Fruit fly (Drosophila melanogaster) whole organism, embryonic: ENCODE results near the gene CG31141.

Experiments
- CG11085 ChIP-seq: fragments of 200-800 bp; sonication (Bioruptor generic); IDR thresholded peaks from 2 replicates; pipeline ENCODE4 v1.3.6; 2022; ENCODE audit warnings: missing biosample characterization, missing genetic modification characterization
- CG11723 ChIP-seq: fragments of 200-800 bp; sonication (Bioruptor generic); optimal IDR thresholded peaks from 2 replicates; lab custom pipeline; 2017; ENCODE audit warnings: missing biosample characterization, mild to moderate bottlenecking, missing genetic modification characterization
- CG12104 ChIP-seq: fragments of 200-800 bp; sonication (Bioruptor generic); optimal IDR thresholded peaks from 3 replicates; lab custom pipeline; 2016; ENCODE audit warnings: missing biosample characterization, missing genetic modification characterization
- CG13123 ChIP-seq: fragments of 200-800 bp; sonication (Bioruptor generic); optimal IDR thresholded peaks from 2 replicates; lab custom pipeline; 2016; ENCODE audit warnings: missing biosample characterization, missing genetic modification characterization
- CG13624 ChIP-seq: fragments of 200-800 bp; sonication (Bioruptor generic); optimal IDR thresholded peaks from 2 replicates; lab custom pipeline; 2016; ENCODE audit warnings: missing biosample characterization, missing genetic modification characterization
- CG13775 ChIP-seq: fragments of 200-800 bp; sonication (Bioruptor generic); optimal IDR thresholded peaks from 3 replicates; lab custom pipeline; 2017; ENCODE audit warnings: missing biosample characterization, mild to moderate bottlenecking, missing genetic modification characterization
- CG14667 ChIP-seq: fragments of 200-800 bp; sonication (Bioruptor generic); IDR thresholded peaks from 2 replicates; pipeline ENCODE4 v1.3.6; 2022; ENCODE audit warnings: missing biosample characterization, missing genetic modification characterization
- CG14710 ChIP-seq: fragments of 200-800 bp; sonication (Bioruptor generic); optimal IDR thresholded peaks from 3 replicates; lab custom pipeline; 2019; ENCODE audit warnings: missing biosample characterization, mild to moderate bottlenecking, missing genetic modification characterization, moderate library complexity
- CG14860 ChIP-seq: fragments of 200-800 bp; sonication (Bioruptor generic); IDR thresholded peaks from 3 replicates; pipeline ENCODE4 v1.3.6; 2022; ENCODE audit warnings: missing biosample characterization, missing genetic modification characterization; ENCODE audit not compliant: partially characterized antibody
- CG15011 ChIP-seq: fragments of 200-800 bp; sonication (Bioruptor generic); optimal IDR thresholded peaks from 3 replicates; lab custom pipeline; 2018; ENCODE audit warnings: missing biosample characterization, mild to moderate bottlenecking, missing genetic modification characterization
- CG1529 ChIP-seq: fragments of 200-800 bp; sonication (Bioruptor generic); optimal IDR thresholded peaks from 3 replicates; lab custom pipeline; 2018; ENCODE audit warnings: missing biosample characterization, missing genetic modification characterization
- CG1792 ChIP-seq: fragments of 200-800 bp; sonication (Bioruptor generic); optimal IDR thresholded peaks from 2 replicates; lab custom pipeline; 2016; ENCODE audit warnings: missing biosample characterization, missing genetic modification characterization
- CG1832 ChIP-seq: fragments of 200-800 bp; sonication (Bioruptor generic); optimal IDR thresholded peaks from 2 replicates; lab custom pipeline; 2017; ENCODE audit warnings: missing biosample characterization, mild to moderate bottlenecking, missing genetic modification characterization, inconsistent platforms
- CG18476 ChIP-seq: fragments of 200-800 bp; sonication (Bioruptor generic); optimal IDR thresholded peaks from 2 replicates; lab custom pipeline; 2016; ENCODE audit warnings: missing biosample characterization, mild to moderate bottlenecking, missing genetic modification characterization
- CG2116 ChIP-seq: fragments of 200-800 bp; sonication (Bioruptor generic); optimal IDR thresholded peaks from 3 replicates; lab custom pipeline; 2018; ENCODE audit warnings: missing biosample characterization, mild to moderate bottlenecking, missing genetic modification characterization
- CG31388 ChIP-seq: fragments of 200-800 bp; sonication (Bioruptor generic); optimal IDR thresholded peaks from 2 replicates; lab custom pipeline; 2016; ENCODE audit warnings: missing biosample characterization, missing genetic modification characterization
- CG3407 ChIP-seq: fragments of 200-800 bp; sonication (Bioruptor generic); optimal IDR thresholded peaks from 2 replicates; lab custom pipeline; 2018; ENCODE audit warnings: missing biosample characterization, mild to moderate bottlenecking, missing genetic modification characterization
- CG34224 ChIP-seq: fragments of 200-800 bp; sonication (Bioruptor generic); IDR thresholded peaks from 3 replicates; pipeline ENCODE4 v1.3.6; 2022; ENCODE audit warnings: missing biosample characterization, missing genetic modification characterization; ENCODE audit not compliant: partially characterized antibody
- CG3847 ChIP-seq: fragments of 200-800 bp; sonication (Bioruptor generic); IDR thresholded peaks from 2 replicates; pipeline ENCODE4 v1.3.6; 2022; ENCODE audit warnings: missing biosample characterization, missing genetic modification characterization
- CG4730 ChIP-seq: fragments of 200-800 bp; sonication (Bioruptor generic); IDR thresholded peaks from 2 replicates; pipeline ENCODE4 v1.3.6; 2022; ENCODE audit warnings: missing biosample characterization, missing genetic modification characterization
- CG7745 ChIP-seq: fragments of 200-800 bp; sonication (Bioruptor generic); optimal IDR thresholded peaks from 2 replicates; lab custom pipeline; 2018; ENCODE audit warnings: missing biosample characterization, mild to moderate bottlenecking, missing genetic modification characterization, moderate library complexity
- CG8359 ChIP-seq: fragments of 200-800 bp; sonication (Bioruptor generic); optimal IDR thresholded peaks from 2 replicates; lab custom pipeline; 2017; ENCODE audit warnings: missing biosample characterization, mild to moderate bottlenecking, missing genetic modification characterization, borderline replicate concordance
- D19B ChIP-seq: fragments of 200-800 bp; sonication (Bioruptor generic); optimal IDR thresholded peaks from 2 replicates; lab custom pipeline; 2017; ENCODE audit warnings: missing biosample characterization, mild to moderate bottlenecking, missing genetic modification characterization
- Deaf1 ChIP-seq: fragments of 200-800 bp; optimal IDR thresholded peaks from 3 replicates; lab custom pipeline; 2019; ENCODE audit warnings: missing biosample characterization, mild to moderate bottlenecking, missing genetic modification characterization, moderate library complexity
- Dip2 ChIP-seq: fragments of 200-800 bp; sonication (Bioruptor generic); IDR thresholded peaks from 2 replicates; pipeline ENCODE4 v1.3.6; 2022; ENCODE audit warnings: missing biosample characterization, missing genetic modification characterization
- Dref ChIP-seq: fragments of 200-800 bp; sonication (Bioruptor generic); IDR thresholded peaks from 2 replicates; pipeline ENCODE4 v1.3.6; 2022; ENCODE audit warnings: missing biosample characterization, missing genetic modification characterization
- Drgx ChIP-seq: fragments of 200-800 bp; sonication (Bioruptor generic); IDR thresholded peaks from 2 replicates; pipeline ENCODE4 v1.3.6; 2022; ENCODE audit warnings: missing biosample characterization, missing genetic modification characterization
- Ets97D ChIP-seq: fragments of 200-800 bp; sonication (Bioruptor generic); optimal IDR thresholded peaks from 3 replicates; lab custom pipeline; 2016; ENCODE audit warnings: missing biosample characterization, missing genetic modification characterization
- HLHmδ ChIP-seq: fragments of 200-800 bp; sonication (Bioruptor generic); optimal IDR thresholded peaks from 2 replicates; lab custom pipeline; 2018; ENCODE audit warnings: missing biosample characterization, mild to moderate bottlenecking, missing genetic modification characterization, moderate library complexity
- HmgZ ChIP-seq: fragments of 200-800 bp; sonication (Bioruptor generic); optimal IDR thresholded peaks from 2 replicates; lab custom pipeline; 2018; ENCODE audit warnings: missing biosample characterization, mild to moderate bottlenecking, missing genetic modification characterization
- Hr39 ChIP-seq: fragments of >200 bp; optimal IDR thresholded peaks from 2 replicates; lab custom pipeline; 2017
- Jarid2 ChIP-seq: fragments of 200-800 bp; sonication (Bioruptor generic); optimal IDR thresholded peaks from 3 replicates; lab custom pipeline; 2017; ENCODE audit warnings: mild to moderate bottlenecking, missing biosample characterization, missing genetic modification reagents, missing genetic modification characterization
- Optix ChIP-seq: fragments of 200-800 bp; sonication (Bioruptor generic); IDR thresholded peaks from 3 replicates; pipeline ENCODE4 v1.3.6; 2022; ENCODE audit warnings: missing biosample characterization, missing genetic modification characterization
- Rfx ChIP-seq: fragments of 200-800 bp; sonication (Bioruptor generic); IDR thresholded peaks from 2 replicates; pipeline ENCODE4 v1.3.6; 2022; ENCODE audit warnings: missing biosample characterization, missing genetic modification characterization
- Vsx1 ChIP-seq: fragments of 200-800 bp; sonication (Bioruptor generic); optimal IDR thresholded peaks from 2 replicates; lab custom pipeline; 2017; ENCODE audit warnings: missing biosample characterization, mild to moderate bottlenecking, missing genetic modification characterization, missing genetic modification reagents
- bowl ChIP-seq: fragments of 200-800 bp; sonication (Bioruptor generic); IDR thresholded peaks from 2 replicates; pipeline ENCODE4 v1.3.6; 2022; ENCODE audit warnings: missing biosample characterization, missing genetic modification characterization
- crol ChIP-seq: fragments of 200-800 bp; sonication (Bioruptor generic); IDR thresholded peaks from 2 replicates; pipeline ENCODE4 v1.3.6; 2022; ENCODE audit warnings: missing biosample characterization, missing genetic modification characterization
- disco-r ChIP-seq: fragments of 200-800 bp; sonication (Bioruptor generic); optimal IDR thresholded peaks from 2 replicates; lab custom pipeline; 2016; ENCODE audit warnings: missing biosample characterization, missing genetic modification characterization
- dmrt99B ChIP-seq: fragments of 200-800 bp; sonication (Bioruptor generic); optimal IDR thresholded peaks from 2 replicates; lab custom pipeline; 2018; ENCODE audit warnings: missing biosample characterization, mild to moderate bottlenecking, missing genetic modification characterization, moderate library complexity
- fd3F ChIP-seq: fragments of 200-800 bp; sonication (Bioruptor generic); optimal IDR thresholded peaks from 2 replicates; lab custom pipeline; 2018; ENCODE audit warnings: missing biosample characterization, mild to moderate bottlenecking, missing genetic modification characterization, moderate library complexity
- ftz-f1 ChIP-seq: fragments of 200-800 bp; sonication (Bioruptor generic); optimal IDR thresholded peaks from 2 replicates; lab custom pipeline; 2016; ENCODE audit warnings: missing biosample characterization, missing genetic modification characterization
- lola ChIP-seq, 3 experiments: fragments of >200 bp in 2 of 3; fragments of 200-800 bp in 1 of 3; sonication (Bioruptor generic) in 1 of 3; optimal IDR thresholded peaks; 2 replicates each; lab custom pipeline; 2017 to 2019; ENCODE audit warnings: missing biosample characterization in 3 of 3, missing genetic modification characterization in 3 of 3, mild to moderate bottlenecking in 1 of 3, moderate library complexity in 1 of 3
- maf-S ChIP-seq: fragments of 200-800 bp; sonication (Bioruptor generic); optimal IDR thresholded peaks from 2 replicates; lab custom pipeline; 2016; ENCODE audit warnings: missing biosample characterization, missing genetic modification characterization
- pros ChIP-seq: fragments of 200-800 bp; sonication (Bioruptor generic); optimal IDR thresholded peaks from 3 replicates; lab custom pipeline; 2019; ENCODE audit warnings: missing biosample characterization, mild to moderate bottlenecking, missing genetic modification characterization, moderate library complexity
- psq ChIP-seq: fragments of 200-800 bp; sonication (Bioruptor generic); optimal IDR thresholded peaks from 2 replicates; lab custom pipeline; 2017; ENCODE audit warnings: missing biosample characterization, missing genetic modification characterization
- ranshi ChIP-seq: fragments of 200-800 bp; sonication (Bioruptor generic); IDR thresholded peaks from 2 replicates; pipeline ENCODE4 v1.3.6; 2022; ENCODE audit warnings: missing biosample characterization, missing genetic modification characterization
- salm ChIP-seq: fragments of 200-800 bp; sonication (Bioruptor generic); optimal IDR thresholded peaks from 2 replicates; lab custom pipeline; 2018; ENCODE audit warnings: missing biosample characterization, mild to moderate bottlenecking, missing genetic modification characterization
- sd ChIP-seq: fragments of 200-800 bp; sonication (Bioruptor generic); optimal IDR thresholded peaks from 3 replicates; lab custom pipeline; 2018; ENCODE audit warnings: missing biosample characterization, mild to moderate bottlenecking, missing genetic modification characterization, moderate library complexity
- sna ChIP-seq: fragments of 200-800 bp; sonication (Bioruptor generic); IDR thresholded peaks from 2 replicates; pipeline ENCODE4 v1.3.6; 2022; ENCODE audit warnings: missing biosample characterization, missing genetic modification characterization; ENCODE audit not compliant: partially characterized antibody
- sqz ChIP-seq: fragments of 200-800 bp; sonication (Bioruptor generic); optimal IDR thresholded peaks from 3 replicates; lab custom pipeline; 2018; ENCODE audit warnings: missing biosample characterization, mild to moderate bottlenecking, missing genetic modification characterization
- tap ChIP-seq: fragments of 200-800 bp; optimal IDR thresholded peaks from 3 replicates; lab custom pipeline; 2019; ENCODE audit warnings: missing biosample characterization, mild to moderate bottlenecking, missing genetic modification characterization, moderate library complexity

Gene CG31141

DNA sequence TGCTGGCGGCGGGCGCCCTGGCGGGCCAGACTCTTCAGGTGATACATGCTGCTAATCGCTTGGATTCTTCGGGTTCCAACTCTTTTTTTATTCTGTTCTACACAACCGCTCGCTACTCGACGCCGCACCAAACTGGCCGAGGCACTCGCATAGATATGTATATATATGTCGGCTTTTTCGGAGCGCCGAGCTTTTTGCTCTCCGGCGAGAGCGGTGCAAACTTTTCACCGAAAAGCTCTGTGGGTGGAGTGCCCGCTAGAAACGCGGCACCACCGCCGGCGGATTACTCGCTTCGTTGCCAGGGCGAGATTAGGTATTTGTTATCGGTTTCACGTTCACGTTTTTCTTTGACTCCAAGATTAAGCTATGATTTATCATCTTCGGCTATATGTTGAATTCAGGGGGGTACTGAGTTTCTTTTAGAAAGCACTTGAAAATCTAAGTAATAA lies 19.9 kb downstream of the CG31141 start, which contains the start of gene Gdh (continued):
- TF ChIP-seq CG7745 (no peak), CG34224 (peak; percentile 54; the same call in 1 of the 3 replicates), Optix (no peak), HLHmδ (GFP tag; lab: Kevin White, UChicago) (no peak), Hr39 (lab: Kevin White, UChicago) (no peak), dmrt99B (tag; lab: Kevin White, UChicago) (no peak), Vsx1 (GFP tag; lab: Kevin White, UChicago) (no peak), Deaf1 (tag; lab: Kevin White, UChicago) (peak; percentile 88), CG13123 (no peak), tap (tag; lab: Kevin White, UChicago) (peak; percentile 41), D19B (no peak), sna (GFP tag; lab: Robert Waterston, UW) (peak; percentile 63), sqz (GFP tag; lab: Kevin White, UChicago) (peak; percentile 36), CG1792 (no peak), Ets97D (GFP tag; lab: Kevin White, UChicago) (no peak), sd (tag; lab: Kevin White, UChicago) (peak; percentile 40), ranshi (GFP tag; lab: Robert Waterston, UW) (peak; percentile 27; the same call in 1 of the 2 replicates), Rfx (peak; percentile 64), pros (GFP tag; lab: Kevin White, UChicago) (no peak), bowl (GFP tag; lab: Robert Waterston, UW) (no peak), salm (tag; lab: Kevin White, UChicago) (no peak), CG4730 (GFP tag; lab: Robert Waterston, UW) (no peak), CG18476 (GFP tag; lab: Kevin White, UChicago) (no peak), CG2116 (no peak), CG1529 (GFP tag; lab: Kevin White, UChicago) (no peak), crol (GFP tag; lab: Robert Waterston, UW) (no peak), lola (GFP tag; optimal IDR thresholded peaks at IDR 0.05; lab: Kevin White, UChicago) (no peak), CG1832 (no peak), Jarid2 (GFP tag; lab: Kevin White, UChicago) (peak; percentile 96), CG13624 (GFP tag; lab: Kevin White, UChicago) (peak; percentile 46), CG11085 (peak; percentile 26; the same call in 1 of the 2 replicates), ftz-f1 (peak; percentile 33), CG11723 (GFP tag; lab: Kevin White, UChicago) (no peak), CG12104 (GFP tag; lab: Kevin White, UChicago) (no peak), CG15011 (no peak), maf-S (GFP tag; lab: Kevin White, UChicago) (no peak), CG8359 (no peak), HmgZ (tag; lab: Kevin White, UChicago) (peak; percentile 64), CG14860 (no peak), CG13775 (GFP tag; lab: Kevin White, UChicago) (no peak), Drgx (GFP tag; lab: Robert Waterston, UW) (peak; percentile 51), psq (GFP tag; lab: Kevin White, UChicago) (no peak), Dref (GFP tag; lab: Robert Waterston, UW) (peak; percentile 50; the same call in 1 of the 2 replicates), Dip2 (GFP tag; lab: Robert Waterston, UW) (no peak), CG31388 (GFP tag; lab: Kevin White, UChicago) (no peak), CG3407 (GFP tag; lab: Kevin White, UChicago) (no peak), CG14667 (GFP tag; lab: Robert Waterston, UW) (no peak), CG14710 (tag; lab: Kevin White, UChicago) (no peak), disco-r (GFP tag; lab: Kevin White, UChicago) (no peak), CG3847 (no peak), fd3F (no peak)
